Worm (Caenorhabditis elegans): Measurements from ENCODE around the gene K01F9.2.
A peak's percentile ranks its signal among the peaks of the same experiment; 100 is the strongest.

K01F9.2 gene

DNA sequence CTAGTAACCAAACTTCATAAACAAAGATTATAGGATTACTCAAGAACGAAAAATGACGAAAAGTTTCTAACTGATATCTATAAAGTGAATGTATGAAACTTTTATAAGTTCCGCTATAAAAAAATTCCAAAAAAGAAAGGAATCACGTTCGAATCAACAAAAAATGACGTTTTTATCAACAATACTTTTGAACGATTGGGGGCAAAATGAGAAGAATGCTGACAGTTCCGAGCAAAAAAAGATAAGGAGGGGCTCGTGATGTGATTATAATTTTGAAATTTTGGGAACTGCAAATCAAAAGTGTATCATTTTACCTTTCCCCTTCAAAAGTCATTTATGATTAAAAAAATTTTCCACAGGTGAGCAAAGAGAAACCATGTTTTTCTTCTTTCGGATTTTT lies 2.0 kb upstream of the K01F9.2 start:
- TF ChIP-seq nhr-80 (tag; optimal IDR thresholded peaks at IDR 0.05) (peak; percentile 85), cebp-1 (GFP tag; IDR thresholded peaks at IDR 0.05) (peak; percentile 10; the same call in 1 of the 2 replicates), cebp-1 (tag; optimal IDR thresholded peaks at IDR 0.05) (no peak), ztf-6 (GFP tag; IDR thresholded peaks at IDR 0.05) (no peak), atf-7 (tag; optimal IDR thresholded peaks at IDR 0.05) (peak; percentile 55), ztf-28 (GFP tag; IDR thresholded peaks at IDR 0.05) (no peak), unc-62 (GFP tag; optimal IDR thresholded peaks at IDR 0.05) (peak; percentile 74), F57A8.1 (GFP tag; optimal IDR thresholded peaks at IDR 0.05) (no peak), athp-1 (tag; optimal IDR thresholded peaks at IDR 0.05) (no peak)

DNA sequence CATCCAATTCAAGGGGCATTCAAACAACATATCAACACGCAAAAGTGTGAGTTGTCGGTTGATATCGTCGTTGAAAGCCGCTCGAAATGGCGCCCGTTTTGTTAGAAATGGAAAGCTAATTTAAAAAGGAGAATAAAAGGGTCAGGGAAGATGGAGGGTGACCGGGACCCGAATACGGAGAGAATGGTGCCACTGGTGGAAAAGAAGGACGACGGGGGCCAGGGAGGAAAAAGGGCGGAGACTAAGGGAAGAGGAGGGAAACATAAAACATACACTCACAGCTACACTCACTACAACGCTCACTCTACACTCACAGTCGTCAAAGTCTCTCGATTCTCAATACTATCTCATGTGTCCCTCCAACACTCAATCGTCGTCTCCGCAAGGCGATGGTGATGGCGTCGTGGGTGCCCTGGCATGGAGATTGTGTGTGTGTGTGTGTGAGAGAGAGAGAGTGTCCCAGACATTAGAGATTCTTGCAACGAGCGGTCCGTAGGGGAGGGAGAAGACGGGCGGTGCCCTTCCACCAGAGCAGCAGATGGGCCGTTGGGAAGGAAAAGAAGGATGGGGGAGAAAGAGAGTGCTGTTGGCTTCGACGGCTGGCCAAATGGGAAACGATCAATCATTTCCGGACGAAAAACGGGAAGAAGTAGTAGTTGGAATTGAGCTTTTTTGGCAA lies 2.8 kb downstream of the K01F9.2 start:
- peak; percentile 73 for TF ChIP-seq ama-1 (optimal IDR thresholded peaks at IDR 0.05)
- TF ChIP-seq ama-1 (GFP tag; optimal IDR thresholded peaks at IDR 0.05): no peak
- TF ChIP-seq pbrm-1 (GFP tag; IDR thresholded peaks at IDR 0.05): 0 out of 2 replicates have a peak, but pooled peaks have one; percentile 33
- TF ChIP-seq madf-10 (tag; optimal IDR thresholded peaks at IDR 0.05): peak; percentile 32
- TF ChIP-seq die-1 (tag; optimal IDR thresholded peaks at IDR 0.05): peak; percentile 15
- peak; percentile 76 for TF ChIP-seq chd-7 (tag; optimal IDR thresholded peaks at IDR 0.05)
- TF ChIP-seq snpc-1.3 (tag; optimal IDR thresholded peaks at IDR 0.05; ENCODE audit: insufficient read depth): no peak
- no peak for TF ChIP-seq nhr-27 (tag; optimal IDR thresholded peaks at IDR 0.05)
- TF ChIP-seq K11D2.4 (GFP tag; IDR thresholded peaks at IDR 0.05): 0 out of 2 replicates have a peak, but pooled peaks have one; percentile 23
- 0 out of 2 replicates have a peak, but pooled peaks have one; percentile 30 for TF ChIP-seq C06A6.2 (GFP tag; conservative IDR thresholded peaks at IDR 0.05)
- no peak for TF ChIP-seq lsy-27 (tag; optimal IDR thresholded peaks at IDR 0.05; ENCODE audit: borderline replicate concordance, insufficient read depth)
- TF ChIP-seq B0336.3 (GFP tag; IDR thresholded peaks at IDR 0.05): 0 out of 2 replicates have a peak, but pooled peaks have one; percentile 39
- no peak for TF ChIP-seq F52B5.7 (tag; optimal IDR thresholded peaks at IDR 0.05)
- TF ChIP-seq nhr-120 (GFP tag; IDR thresholded peaks at IDR 0.05): no peak
- peak; percentile 8 for TF ChIP-seq tbp1 (GFP tag; optimal IDR thresholded peaks at IDR 0.05)
- TF ChIP-seq T07F8.4 (tag; optimal IDR thresholded peaks at IDR 0.05): no peak
- TF ChIP-seq snpc-4 (GFP tag; optimal IDR thresholded peaks at IDR 0.05): peak; percentile 28
- TF ChIP-seq snpc-4 (tag; optimal IDR thresholded peaks at IDR 0.05): peak in 1 of 4 experiments; percentile 35
- peak; percentile 45 for TF ChIP-seq ztf-18 (tag; optimal IDR thresholded peaks at IDR 0.05)
- peak; percentile 91 for TF ChIP-seq hmg-1.2 (GFP tag; IDR thresholded peaks at IDR 0.05)
- TF ChIP-seq somi-1 (GFP tag; optimal IDR thresholded peaks at IDR 0.05): peak; percentile 52
- peak; percentile 68 for TF ChIP-seq egrh-3 (GFP tag; IDR thresholded peaks at IDR 0.05)
- TF ChIP-seq aptf-2 (GFP tag; conservative IDR thresholded peaks at IDR 0.05): 0 out of 2 replicates have a peak, but pooled peaks have one; percentile 37
- no peak for TF ChIP-seq F10E7.11 (tag; optimal IDR thresholded peaks at IDR 0.05)
- TF ChIP-seq xnd-1 (tag; optimal IDR thresholded peaks at IDR 0.05): no peak
- TF ChIP-seq zim-3 (tag; optimal IDR thresholded peaks at IDR 0.05): no peak
- peak; percentile 68 for TF ChIP-seq lin-40 (tag; optimal IDR thresholded peaks at IDR 0.05)
- TF ChIP-seq hrde-1 (tag; optimal IDR thresholded peaks at IDR 0.05; ENCODE audit: borderline replicate concordance): no peak
- peak; percentile 53 for TF ChIP-seq attf-5 (GFP tag; optimal IDR thresholded peaks at IDR 0.05)
- TF ChIP-seq lir-1 (GFP tag; conservative IDR thresholded peaks at IDR 0.05): peak; percentile 94
- TF ChIP-seq lin-54 (GFP tag; optimal IDR thresholded peaks at IDR 0.05): peak; percentile 34
- peak; percentile 81 for TF ChIP-seq ceh-27 (GFP tag; optimal IDR thresholded peaks at IDR 0.05)
- peak; percentile 52 for TF ChIP-seq mcd-1 (GFP tag; IDR thresholded peaks at IDR 0.05)
- peak; percentile 68 for TF ChIP-seq ZK185.1 (tag; optimal IDR thresholded peaks at IDR 0.05; ENCODE audit: poor library complexity, severe bottlenecking)
- TF ChIP-seq ekl-4 (GFP tag; IDR thresholded peaks at IDR 0.05): peak; percentile 59; the same call in 1 of the 2 replicates
- peak; percentile 83 for TF ChIP-seq K12H6.12 (tag; optimal IDR thresholded peaks at IDR 0.05)
- TF ChIP-seq nhr-179 (tag; optimal IDR thresholded peaks at IDR 0.05): no peak
- TF ChIP-seq dpl-1 (GFP tag; optimal IDR thresholded peaks at IDR 0.05): no peak

All from whole organism, young adult.